Fruit fly (Drosophila melanogaster): ENCODE results near the gene Srp72.

Srp72 gene

DNA sequence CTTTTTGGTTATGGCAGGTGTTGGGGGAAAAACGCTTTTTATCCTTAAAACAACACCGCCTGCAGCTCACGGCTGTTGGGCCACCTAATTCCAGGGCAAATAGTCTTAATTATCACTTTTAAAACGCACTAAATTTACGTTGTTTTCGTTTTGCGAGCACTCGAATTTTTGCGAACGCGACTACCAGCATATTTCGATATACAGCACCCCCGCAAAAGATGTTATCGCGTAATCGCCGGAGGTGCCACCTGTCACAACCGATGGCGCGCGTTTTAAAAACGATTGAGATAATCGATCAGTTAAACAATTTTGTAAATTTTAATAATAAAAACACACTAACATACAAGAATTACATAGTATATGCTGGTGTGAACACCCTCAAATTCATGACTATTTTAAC lies 36.4 kb upstream of the Srp72 start, which contains the start of gene Stat92E (continued):
- TF ChIP-seq jing (GFP tag; optimal IDR thresholded peaks at IDR 0.05): no peak
- TF ChIP-seq CG6813 (GFP tag; optimal IDR thresholded peaks at IDR 0.05): no peak
- peak; percentile 96 for TF ChIP-seq E2f2 (GFP tag; IDR thresholded peaks at IDR 0.05)
- peak; percentile 28 for TF ChIP-seq CG1603 (tag; optimal IDR thresholded peaks at IDR 0.05)
- peak; percentile 21; the same call in 1 of the 3 replicates for TF ChIP-seq vnd (GFP tag; IDR thresholded peaks at IDR 0.05; ENCODE audit: partially characterized antibody)
- TF ChIP-seq Ravus (GFP tag; IDR thresholded peaks at IDR 0.05): no peak
- TF ChIP-seq oc (tag; optimal IDR thresholded peaks at IDR 0.05): no peak
- peak; percentile 14 for TF ChIP-seq CG15514 (GFP tag; optimal IDR thresholded peaks at IDR 0.05)
- no peak for TF ChIP-seq zen (tag; optimal IDR thresholded peaks at IDR 0.05)
- TF ChIP-seq Mad (GFP tag; optimal IDR thresholded peaks at IDR 0.05): no peak
- TF ChIP-seq lmd (GFP tag; IDR thresholded peaks at IDR 0.05): no peak
- TF ChIP-seq crc (GFP tag; optimal IDR thresholded peaks at IDR 0.05): no peak
- no peak for TF ChIP-seq CG14710 (tag; optimal IDR thresholded peaks at IDR 0.05)
- TF ChIP-seq disco-r (GFP tag; optimal IDR thresholded peaks at IDR 0.05): no peak
- TF ChIP-seq odd (GFP tag; optimal IDR thresholded peaks at IDR 0.05): no peak
- no peak for TF ChIP-seq ap (GFP tag; IDR thresholded peaks at IDR 0.05)
- no peak for TF ChIP-seq CG13894 (tag; optimal IDR thresholded peaks at IDR 0.05)
- TF ChIP-seq chinmo (GFP tag; IDR thresholded peaks at IDR 0.05; ENCODE audit: partially characterized antibody): no peak
- no peak for TF ChIP-seq sob (GFP tag; IDR thresholded peaks at IDR 0.05)
- peak; percentile 37; the same call in 1 of the 2 replicates for TF ChIP-seq Scr (GFP tag; IDR thresholded peaks at IDR 0.05; ENCODE audit: partially characterized antibody)
- TF ChIP-seq CG9437 (GFP tag; optimal IDR thresholded peaks at IDR 0.05): no peak
- no peak for TF ChIP-seq CG7271 (tag; optimal IDR thresholded peaks at IDR 0.05)
- TF ChIP-seq Lhr (GFP tag; optimal IDR thresholded peaks at IDR 0.05): no peak
- peak; percentile 22; the same call in 1 of the 2 replicates for TF ChIP-seq amos (GFP tag; IDR thresholded peaks at IDR 0.05; ENCODE audit: partially characterized antibody)
- no peak for TF ChIP-seq CG2202 (tag; optimal IDR thresholded peaks at IDR 0.05)
- TF ChIP-seq twi (tag; optimal IDR thresholded peaks at IDR 0.05): no peak
- no peak for TF ChIP-seq lab (GFP tag; optimal IDR thresholded peaks at IDR 0.05)
- peak; percentile 35; the same call in 1 of the 3 replicates for TF ChIP-seq CG16813 (GFP tag; IDR thresholded peaks at IDR 0.05; ENCODE audit: partially characterized antibody)
- no peak for TF ChIP-seq trh (GFP tag; optimal IDR thresholded peaks at IDR 0.05)
- no peak for TF ChIP-seq CG17912 (GFP tag; optimal IDR thresholded peaks at IDR 0.05)
- no peak for TF ChIP-seq da (GFP tag; optimal IDR thresholded peaks at IDR 0.05)
- TF ChIP-seq CG11723 (GFP tag; optimal IDR thresholded peaks at IDR 0.05): no peak
- peak; percentile 45 for TF ChIP-seq CG17186 (GFP tag; optimal IDR thresholded peaks at IDR 0.05)
- TF ChIP-seq CG34224 (GFP tag; IDR thresholded peaks at IDR 0.05; ENCODE audit: partially characterized antibody): no peak
- TF ChIP-seq CG3065 (GFP tag; optimal IDR thresholded peaks at IDR 0.05): no peak
- no peak for TF ChIP-seq Camta (GFP tag; optimal IDR thresholded peaks at IDR 0.05)
- peak; percentile 81 for TF ChIP-seq bigmax (GFP tag; optimal IDR thresholded peaks at IDR 0.05)
- TF ChIP-seq CG10147 (GFP tag; optimal IDR thresholded peaks at IDR 0.05): no peak
- no peak for TF ChIP-seq CG12219 (GFP tag; optimal IDR thresholded peaks at IDR 0.05)
- peak; percentile 33; the same call in 1 of the 2 replicates for TF ChIP-seq nerfin-2 (GFP tag; IDR thresholded peaks at IDR 0.05; ENCODE audit: partially characterized antibody)
- TF ChIP-seq Blimp-1 (GFP tag; optimal IDR thresholded peaks at IDR 0.05): no peak
- TF ChIP-seq sug (tag; optimal IDR thresholded peaks at IDR 0.05): peak; percentile 90
- TF ChIP-seq CG9609 (GFP tag; optimal IDR thresholded peaks at IDR 0.05): no peak
- TF ChIP-seq sisA (GFP tag; IDR thresholded peaks at IDR 0.05): no peak
- TF ChIP-seq CG4617 (GFP tag; optimal IDR thresholded peaks at IDR 0.05; ENCODE audit: borderline replicate concordance): peak; percentile 42
- peak; percentile 25; the same call in 1 of the 2 replicates for TF ChIP-seq onecut (GFP tag; IDR thresholded peaks at IDR 0.05)
- TF ChIP-seq YL-1 (GFP tag; optimal IDR thresholded peaks at IDR 0.05): no peak
- no peak for TF ChIP-seq dan (GFP tag; IDR thresholded peaks at IDR 0.05)
- no peak for TF ChIP-seq Opbp (GFP tag; IDR thresholded peaks at IDR 0.05; ENCODE audit: partially characterized antibody)
